Worm (Caenorhabditis elegans) whole organism, late embryonic: Measurements from ENCODE around the gene C45G9.8.

Experiments used
- C08G9.2 ChIP-seq: sonication (generic microtip); optimal IDR thresholded peaks from 2 replicates; lab custom pipeline; 2016; ENCODE audit warnings: mild to moderate bottlenecking, missing genetic modification characterization, moderate library complexity, missing compliant biosample characterization
- C38D4.7 ChIP-seq: fragments of 200-800 bp; sonication (Bioruptor generic); optimal IDR thresholded peaks from 2 replicates; lab custom pipeline; 2018; ENCODE audit warnings: mild to moderate bottlenecking, missing genetic modification characterization, moderate library complexity, missing compliant biosample characterization
- F13H6.1 ChIP-seq: sonication (generic microtip); optimal IDR thresholded peaks from 2 replicates; lab custom pipeline; 2016; ENCODE audit warnings: missing genetic modification characterization, missing compliant biosample characterization
- K09A11.1 ChIP-seq: sonication (generic microtip); optimal IDR thresholded peaks from 2 replicates; lab custom pipeline; 2017; ENCODE audit warnings: antibody characterized with exemption, mild to moderate bottlenecking, missing genetic modification characterization, missing compliant biosample characterization; ENCODE audit not compliant: insufficient read depth
- T23F11.4 ChIP-seq: fragments of 200-800 bp; sonication (Bioruptor generic); optimal IDR thresholded peaks from 2 replicates; lab custom pipeline; 2018; ENCODE audit warnings: mild to moderate bottlenecking, missing genetic modification characterization, missing compliant biosample characterization
- ceh-14 ChIP-seq: sonication (generic microtip); optimal IDR thresholded peaks from 2 replicates; lab custom pipeline; 2016; ENCODE audit warnings: missing genotype, missing genetic modification characterization, missing compliant biosample characterization
- ceh-18 ChIP-seq: sonication (generic microtip); optimal IDR thresholded peaks from 2 replicates; lab custom pipeline; 2016; ENCODE audit warnings: missing genetic modification characterization, missing compliant biosample characterization
- ceh-2 ChIP-seq: sonication (generic microtip); optimal IDR thresholded peaks from 2 replicates; lab custom pipeline; 2016; ENCODE audit warnings: missing genotype, missing genetic modification characterization, missing compliant biosample characterization
- ceh-30 ChIP-seq: fragments of 150-350 bp; optimal IDR thresholded peaks from 2 replicates; lab custom pipeline; 2014; ENCODE audit warnings: missing biosample characterization, missing genetic modification characterization
- ceh-45 ChIP-seq: fragments of 200-800 bp; sonication (Bioruptor generic); IDR thresholded peaks from 2 replicates; pipeline ENCODE4 v1.3.6; 2022; ENCODE audit warnings: missing genetic modification reagents, missing genetic modification characterization, missing compliant biosample characterization
- ceh-48 ChIP-seq: sonication (generic microtip); optimal IDR thresholded peaks from 2 replicates; lab custom pipeline; 2016; ENCODE audit warnings: missing genetic modification characterization, inconsistent platforms, missing compliant biosample characterization
- ceh-9 ChIP-seq: sonication (generic microtip); optimal IDR thresholded peaks from 2 replicates; lab custom pipeline; 2016; ENCODE audit warnings: mild to moderate bottlenecking, missing genetic modification characterization, inconsistent platforms, missing compliant biosample characterization
- dve-1 ChIP-seq: sonication (generic microtip); optimal IDR thresholded peaks from 2 replicates; lab custom pipeline; 2017; ENCODE audit warnings: antibody characterized with exemption, mild to moderate bottlenecking, missing genetic modification characterization, missing compliant biosample characterization
- elt-4 ChIP-seq: sonication (generic microtip); optimal IDR thresholded peaks from 2 replicates; lab custom pipeline; 2016; ENCODE audit warnings: missing genetic modification characterization, missing compliant biosample characterization
- ets-4 ChIP-seq: sonication (generic microtip); optimal IDR thresholded peaks from 2 replicates; lab custom pipeline; 2016; ENCODE audit warnings: missing genetic modification characterization, missing compliant biosample characterization
- eyg-1 ChIP-seq: sonication (generic microtip); optimal IDR thresholded peaks from 2 replicates; lab custom pipeline; 2016; ENCODE audit warnings: missing genotype, missing genetic modification characterization, missing compliant biosample characterization
- fax-1 ChIP-seq: sonication (generic microtip); optimal IDR thresholded peaks from 2 replicates; lab custom pipeline; 2016; ENCODE audit warnings: missing genotype, missing genetic modification characterization, missing compliant biosample characterization
- fkh-10 ChIP-seq: fragments of 150-350 bp; optimal IDR thresholded peaks from 2 replicates; lab custom pipeline; 2014; ENCODE audit warnings: missing biosample characterization, missing genetic modification reagents, missing genetic modification characterization
- fkh-6 ChIP-seq: sonication (generic microtip); optimal IDR thresholded peaks from 2 replicates; lab custom pipeline; 2016; ENCODE audit warnings: missing genetic modification characterization, missing compliant biosample characterization
- gmeb-2 ChIP-seq: sonication (generic microtip); optimal IDR thresholded peaks from 2 replicates; lab custom pipeline; 2016; ENCODE audit warnings: missing genetic modification characterization, inconsistent platforms, missing compliant biosample characterization
- hlh-13 ChIP-seq: fragments of 200-800 bp; sonication (Bioruptor generic); optimal IDR thresholded peaks from 2 replicates; lab custom pipeline; 2018; ENCODE audit warnings: mild to moderate bottlenecking, missing genetic modification characterization, missing compliant biosample characterization
- hlh-15 ChIP-seq: sonication (generic microtip); optimal IDR thresholded peaks from 2 replicates; lab custom pipeline; 2016; ENCODE audit warnings: missing genetic modification characterization, missing compliant biosample characterization
- hlh-6 ChIP-seq: sonication (generic microtip); optimal IDR thresholded peaks from 2 replicates; lab custom pipeline; 2016; ENCODE audit warnings: missing genotype, missing genetic modification characterization, missing compliant biosample characterization
- hlh-8 ChIP-seq: sonication (generic microtip); optimal IDR thresholded peaks from 2 replicates; lab custom pipeline; 2016; ENCODE audit warnings: missing genotype, missing genetic modification characterization, missing compliant biosample characterization
- lim-6 ChIP-seq: sonication (generic microtip); optimal IDR thresholded peaks from 2 replicates; lab custom pipeline; 2016; ENCODE audit warnings: missing genetic modification characterization, missing compliant biosample characterization
- madf-2 ChIP-seq: sonication (generic microtip); optimal IDR thresholded peaks from 2 replicates; lab custom pipeline; 2017; ENCODE audit warnings: missing genetic modification characterization, missing compliant biosample characterization
- mec-3 ChIP-seq: sonication (generic microtip); optimal IDR thresholded peaks from 2 replicates; lab custom pipeline; 2016; ENCODE audit warnings: borderline replicate concordance, missing genetic modification characterization, missing compliant biosample characterization
- nfya-1 ChIP-seq: sonication (generic microtip); optimal IDR thresholded peaks from 2 replicates; lab custom pipeline; 2017; ENCODE audit warnings: missing genetic modification characterization, mild to moderate bottlenecking, missing compliant biosample characterization, antibody characterized with exemption, moderate library complexity
- nhr-11 ChIP-seq: fragments of 150-350 bp; optimal IDR thresholded peaks from 2 replicates; lab custom pipeline; 2014; ENCODE audit warnings: missing biosample characterization, missing genetic modification characterization
- pat-9 ChIP-seq: fragments of 200-800 bp; sonication (Bioruptor generic); optimal IDR thresholded peaks from 2 replicates; lab custom pipeline; 2018; ENCODE audit warnings: mild to moderate bottlenecking, missing genetic modification characterization, moderate library complexity, missing compliant biosample characterization
- pax-1 ChIP-seq: fragments of 150-350 bp; optimal IDR thresholded peaks from 2 replicates; lab custom pipeline; 2014; ENCODE audit warnings: missing biosample characterization, missing genetic modification characterization
- pqm-1 ChIP-seq: sonication (generic microtip); optimal IDR thresholded peaks from 2 replicates; lab custom pipeline; 2016; ENCODE audit warnings: missing genetic modification characterization, missing compliant biosample characterization
- ref-2 ChIP-seq: sonication (generic microtip); optimal IDR thresholded peaks from 2 replicates; lab custom pipeline; 2016; ENCODE audit warnings: missing genetic modification characterization, missing compliant biosample characterization
- rnt-1 ChIP-seq: sonication (generic microtip); optimal IDR thresholded peaks from 2 replicates; lab custom pipeline; 2016; ENCODE audit warnings: missing genetic modification characterization, missing compliant biosample characterization
- sdc-2 ChIP-seq: sonication (generic microtip); optimal IDR thresholded peaks from 2 replicates; lab custom pipeline; 2016; ENCODE audit warnings: missing genotype, missing genetic modification characterization, missing compliant biosample characterization
- sox-2 ChIP-seq: fragments of 200-800 bp; sonication (Bioruptor generic); IDR thresholded peaks from 2 replicates; pipeline ENCODE4 v1.3.6; 2022; ENCODE audit warnings: missing genetic modification reagents, missing genetic modification characterization, missing compliant biosample characterization
- tbx-7 ChIP-seq: sonication (generic microtip); optimal IDR thresholded peaks from 2 replicates; lab custom pipeline; 2016; ENCODE audit warnings: missing genotype, missing genetic modification characterization, missing compliant biosample characterization
- ttx-3 ChIP-seq: sonication (generic microtip); optimal IDR thresholded peaks from 2 replicates; lab custom pipeline; 2016; ENCODE audit warnings: missing genetic modification reagents, missing genetic modification characterization, missing compliant biosample characterization
- unc-55 ChIP-seq: sonication (generic microtip); optimal IDR thresholded peaks from 2 replicates; lab custom pipeline; 2017; ENCODE audit warnings: missing biosample characterization, missing genetic modification reagents, missing genetic modification characterization
- unc-86 ChIP-seq: sonication (generic microtip); optimal IDR thresholded peaks from 2 replicates; lab custom pipeline; 2016; ENCODE audit warnings: missing genetic modification characterization, missing compliant biosample characterization
- zip-5 ChIP-seq: sonication (generic microtip); optimal IDR thresholded peaks from 2 replicates; lab custom pipeline; 2016; ENCODE audit warnings: missing genetic modification characterization, missing compliant biosample characterization
- ztf-16 ChIP-seq: sonication (generic microtip); optimal IDR thresholded peaks from 2 replicates; lab custom pipeline; 2017; ENCODE audit warnings: missing genetic modification characterization, missing compliant biosample characterization

The C45G9.8 gene

ce11 chrIII:5044709-5045108, 8.7 kb downstream of the C45G9.8 start, which contains the start of gene C45G9.14:
TSS of gene C45G9.14 (plus strand) at chrIII:5045009.
- no peak for TF ChIP-seq hlh-13 (GFP tag; lab: Kevin White, UChicago)
- no peak for TF ChIP-seq ceh-30 (tag; lab: Kevin White, UChicago)
- no peak for TF ChIP-seq pqm-1 (tag; lab: Kevin White, UChicago)
- TF ChIP-seq pax-1 (tag; lab: Kevin White, UChicago), result no peak
- no peak for TF ChIP-seq F13H6.1 (tag; lab: Kevin White, UChicago)
- TF ChIP-seq ets-4 (tag; lab: Kevin White, UChicago), result no peak
- no peak for TF ChIP-seq K09A11.1 (tag; lab: Kevin White, UChicago)
- TF ChIP-seq unc-86 (tag; lab: Kevin White, UChicago), result no peak
- no peak for TF ChIP-seq dve-1 (tag; lab: Kevin White, UChicago)
- no peak for TF ChIP-seq sox-2 (GFP tag; lab: Robert Waterston, UW)
- TF ChIP-seq nhr-11 (tag; lab: Kevin White, UChicago), result no peak
- no peak for TF ChIP-seq hlh-15 (tag; lab: Kevin White, UChicago)
- TF ChIP-seq pat-9 (tag; lab: Kevin White, UChicago), result no peak
- no peak for TF ChIP-seq fkh-6
- no peak for TF ChIP-seq ztf-16 (tag; lab: Kevin White, UChicago)
- TF ChIP-seq unc-55 (GFP tag; lab: Kevin White, UChicago), result no peak
- no peak for TF ChIP-seq mec-3 (tag; lab: Kevin White, UChicago)
- no peak for TF ChIP-seq T23F11.4 (GFP tag; lab: Kevin White, UChicago)
- TF ChIP-seq hlh-8 (tag; lab: Kevin White, UChicago), result no peak
- TF ChIP-seq C38D4.7 (GFP tag; lab: Kevin White, UChicago), result no peak

- TF ChIP-seq ceh-9 (tag; lab: Kevin White, UChicago), result no peak
- TF ChIP-seq hlh-8 (tag; lab: Kevin White, UChicago), result no peak
- no peak for TF ChIP-seq eyg-1 (tag; lab: Kevin White, UChicago)
- no peak for TF ChIP-seq unc-55 (GFP tag; lab: Kevin White, UChicago)
- TF ChIP-seq ttx-3 (tag; lab: Kevin White, UChicago), result no peak
- TF ChIP-seq ref-2 (tag; lab: Kevin White, UChicago), result no peak
- no peak for TF ChIP-seq pat-9 (tag; lab: Kevin White, UChicago)
Measured at ce11 chrIII:5042112-5042511, 11.3 kb downstream of the C45G9.8 start, which contains the start of gene nlp-43. TSS of gene nlp-43 (plus strand) at chrIII:5042412.

ce11 chrIII:5036158-5036557, 17.3 kb downstream of the C45G9.8 start, which contains the start of gene C45G9.6:
TSS of gene C45G9.6 (plus strand) at chrIII:5036458.
- no peak for TF ChIP-seq sox-2 (GFP tag; lab: Robert Waterston, UW)
- TF ChIP-seq pqm-1 (tag; lab: Kevin White, UChicago), result no peak
- no peak for TF ChIP-seq nfya-1 (tag; lab: Kevin White, UChicago)
- no peak for TF ChIP-seq gmeb-2 (tag; lab: Kevin White, UChicago)
- no peak for TF ChIP-seq fax-1 (tag; lab: Kevin White, UChicago)
- no peak for TF ChIP-seq ceh-2 (tag; lab: Kevin White, UChicago)
- no peak for TF ChIP-seq ceh-45 (GFP tag; lab: Robert Waterston, UW)
- no peak for TF ChIP-seq ceh-9 (tag; lab: Kevin White, UChicago)
- TF ChIP-seq nhr-11 (tag; lab: Kevin White, UChicago), result no peak
- TF ChIP-seq zip-5 (tag; lab: Kevin White, UChicago), result no peak
- no peak for TF ChIP-seq ref-2 (tag; lab: Kevin White, UChicago)
- no peak for TF ChIP-seq unc-55 (GFP tag; lab: Kevin White, UChicago)
- no peak for TF ChIP-seq fkh-10 (GFP tag; lab: Kevin White, UChicago)

ce11 chrIII:5031375-5031836, 22.0 kb downstream of the C45G9.8 start:
- TF ChIP-seq elt-4 (tag; lab: Kevin White, UChicago) (peak; percentile 76), C08G9.2 (peak; percentile 86), ceh-9 (tag; lab: Kevin White, UChicago) (peak; percentile 39), hlh-6 (tag; lab: Kevin White, UChicago) (peak; percentile 91), unc-86 (tag; lab: Kevin White, UChicago) (peak; percentile 75), madf-2 (tag; lab: Kevin White, UChicago) (peak; percentile 50), hlh-8 (tag; lab: Kevin White, UChicago) (peak; percentile 52), ceh-14 (tag; lab: Kevin White, UChicago) (peak; percentile 83), ceh-48 (tag; lab: Kevin White, UChicago) (peak; percentile 67), T23F11.4 (GFP tag; lab: Kevin White, UChicago) (peak; percentile 93), pat-9 (tag; lab: Kevin White, UChicago) (peak; percentile 81), sdc-2 (tag; lab: Kevin White, UChicago) (peak; percentile 82), hlh-15 (tag; lab: Kevin White, UChicago) (peak; percentile 54), hlh-13 (GFP tag; lab: Kevin White, UChicago) (peak; percentile 78), tbx-7 (tag; lab: Kevin White, UChicago) (peak; percentile 55), sox-2 (GFP tag; lab: Robert Waterston, UW) (peak; percentile 65), K09A11.1 (tag; lab: Kevin White, UChicago) (peak; percentile 39), ref-2 (tag; lab: Kevin White, UChicago) (peak; percentile 91), gmeb-2 (tag; lab: Kevin White, UChicago) (peak; percentile 67), ceh-18 (peak; percentile 92), nfya-1 (tag; lab: Kevin White, UChicago) (peak; percentile 72), pqm-1 (tag; lab: Kevin White, UChicago) (peak; percentile 60), ets-4 (tag; lab: Kevin White, UChicago) (peak; percentile 97), lim-6 (tag; lab: Kevin White, UChicago) (peak; percentile 45), rnt-1 (tag; lab: Kevin White, UChicago) (peak; percentile 83)
